Worm (Caenorhabditis elegans) whole organism, L2 larva: ENCODE measurements around the gene T12A2.3.

Experiments
- dmd-4 ChIP-seq: sonication (generic microtip); optimal IDR thresholded peaks from 2 replicates; lab custom pipeline; 2017; ENCODE audit warnings: missing biosample characterization, missing genetic modification characterization
- elt-1 ChIP-seq: fragments of 150-350 bp; optimal IDR thresholded peaks from 2 replicates; lab custom pipeline; 2014; ENCODE audit warnings: missing biosample characterization, missing genetic modification characterization
- mbf-1 ChIP-seq: sonication (generic microtip); optimal IDR thresholded peaks from 2 replicates; lab custom pipeline; 2017; ENCODE audit warnings: missing biosample characterization, missing genetic modification characterization
- nhr-21 ChIP-seq: fragments of 150-350 bp; optimal IDR thresholded peaks from 2 replicates; lab custom pipeline; 2014; ENCODE audit warnings: missing biosample characterization, missing genetic modification characterization
- nhr-25 ChIP-seq: fragments of 150-350 bp; sonication (generic microtip); optimal IDR thresholded peaks from 3 replicates; lab custom pipeline; 2014; ENCODE audit warnings: missing biosample characterization, missing genetic modification characterization
- zag-1 ChIP-seq: fragments of 150-350 bp; optimal IDR thresholded peaks from 2 replicates; lab custom pipeline; 2014; ENCODE audit warnings: missing biosample characterization, missing genetic modification characterization
- ztf-4 ChIP-seq: fragments of 150-350 bp; optimal IDR thresholded peaks from 2 replicates; lab custom pipeline; 2014; ENCODE audit warnings: missing biosample characterization, missing genetic modification characterization

DNA sequence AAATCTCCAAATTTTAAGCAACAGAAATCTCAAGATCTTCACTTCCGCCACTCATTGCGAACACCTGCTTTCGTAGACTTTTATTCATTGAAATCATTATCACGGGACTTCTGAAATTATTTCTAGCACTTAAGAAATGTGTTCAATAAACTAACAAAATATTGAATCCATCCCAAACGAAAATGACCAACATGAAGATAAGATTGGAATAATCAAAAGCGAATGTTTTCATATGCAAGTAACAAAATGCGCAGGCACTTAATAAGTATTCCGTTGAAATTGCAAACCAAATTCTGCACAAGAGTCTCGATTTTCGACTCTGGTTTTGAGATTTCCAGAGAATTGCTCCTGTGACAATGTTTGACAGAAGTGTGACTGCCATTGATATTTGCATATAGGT is 23.8 kb downstream of the T12A2.3 start, which contains the start of gene srg-5:
- no peak for TF ChIP-seq ztf-4
- TF ChIP-seq elt-1 (tag; lab: Kevin White, UChicago) = no peak
- no peak for TF ChIP-seq nhr-25 (tag; lab: Kevin White, UChicago)
- TF ChIP-seq dmd-4 (tag; lab: Kevin White, UChicago) = no peak
- no peak for TF ChIP-seq zag-1
- no peak for TF ChIP-seq mbf-1
- TF ChIP-seq nhr-21 = no peak
